Worm (Caenorhabditis elegans): ENCODE data around the gene F13H8.11.

DNA sequence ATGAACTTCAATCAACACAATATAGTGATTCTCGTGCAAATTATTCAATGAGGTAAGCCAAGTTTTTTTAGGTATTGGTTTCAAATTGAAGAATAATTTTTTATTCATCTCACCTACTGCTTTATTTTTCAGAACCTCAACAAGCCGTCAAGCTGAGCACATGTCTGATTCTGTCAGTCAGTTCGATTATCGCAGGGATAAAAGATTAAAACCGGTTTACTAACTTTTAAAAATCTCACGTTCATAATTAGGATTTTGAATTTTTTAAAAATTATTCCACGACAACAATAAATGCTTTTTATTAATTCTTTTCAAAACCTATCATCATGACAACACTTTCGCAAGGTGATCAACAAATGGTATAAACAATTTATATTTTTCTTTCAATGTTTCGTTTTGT, 2.4 kb upstream of the F13H8.11 start, which contains the start of gene F13H8.12:
- TF ChIP-seq mcd-1 (GFP tag; IDR thresholded peaks at IDR 0.05): no peak
- TF ChIP-seq mes-4 (tag; optimal IDR thresholded peaks at IDR 0.05): no peak
- no peak for TF ChIP-seq F10E7.11 (tag; optimal IDR thresholded peaks at IDR 0.05)
- TF ChIP-seq B0336.3 (GFP tag; IDR thresholded peaks at IDR 0.05): no peak
- no peak for TF ChIP-seq ztf-3 (GFP tag; optimal IDR thresholded peaks at IDR 0.05)
- TF ChIP-seq nhr-120 (GFP tag; IDR thresholded peaks at IDR 0.05): no peak
- TF ChIP-seq F39B2.1 (GFP tag; IDR thresholded peaks at IDR 0.05): no peak
- TF ChIP-seq hlh-12 (tag; optimal IDR thresholded peaks at IDR 0.05): no peak
- TF ChIP-seq ekl-4 (GFP tag; IDR thresholded peaks at IDR 0.05): no peak
- no peak for TF ChIP-seq let-607 (tag; optimal IDR thresholded peaks at IDR 0.05)
- no peak for TF ChIP-seq nhr-80 (tag; optimal IDR thresholded peaks at IDR 0.05)

Data from whole organism, young adult.